Worm (Caenorhabditis elegans) whole organism, L1 larva: Measurements from ENCODE around the gene gmn-1.
A peak's percentile ranks its signal among the peaks of the same experiment; 100 is the strongest.

Source experiments
- C04F5.9 ChIP-seq: sonication (generic microtip); optimal IDR thresholded peaks from 2 replicates; lab custom pipeline; 2016; ENCODE audit warnings: missing genetic modification characterization, missing compliant biosample characterization
- F16B12.6 ChIP-seq: fragments of 150-350 bp; optimal IDR thresholded peaks from 2 replicates; lab custom pipeline; 2014; ENCODE audit warnings: missing biosample characterization, missing genetic modification characterization
- aha-1 ChIP-seq: fragments of 150-350 bp; optimal IDR thresholded peaks from 2 replicates; lab custom pipeline; 2014; ENCODE audit warnings: missing biosample characterization, missing genetic modification characterization
- ama-1 ChIP-seq: fragments of 150-350 bp; optimal IDR thresholded peaks from 2 replicates; lab custom pipeline; 2014
- ceh-63 ChIP-seq: fragments of 200-800 bp; sonication (Bioruptor generic); optimal IDR thresholded peaks from 2 replicates; lab custom pipeline; 2018; ENCODE audit warnings: mild to moderate bottlenecking, missing genetic modification characterization, missing compliant biosample characterization
- ces-1 ChIP-seq: fragments of 150-350 bp; optimal IDR thresholded peaks from 2 replicates; lab custom pipeline; 2014; ENCODE audit warnings: missing biosample characterization, missing genetic modification reagents, missing genetic modification characterization
- dpl-1 ChIP-seq, 3 experiments: fragments of 150-350 bp in 2 of 3; sonication (generic microtip) in 1 of 3; optimal IDR thresholded peaks; 2 replicates each; lab custom pipeline; 2014 to 2017; ENCODE audit warnings: missing biosample characterization in 3 of 3, missing genetic modification characterization in 3 of 3, missing genetic modification reagents in 3 of 3
- efl-1 ChIP-seq, 4 experiments: fragments of 150-350 bp; optimal IDR thresholded peaks in 3 of 4; peaks in 1 of 4; 1 replicate in 1 of 4; 2 replicates in 3 of 4; lab custom pipeline; 2014; ENCODE audit warnings: missing biosample characterization in 2 of 4, missing genetic modification characterization in 2 of 4, missing genetic modification reagents in 2 of 4
- ets-5 ChIP-seq: fragments of 200-800 bp; sonication (Bioruptor generic); IDR thresholded peaks from 2 replicates; pipeline ENCODE4 v1.3.6; 2022; ENCODE audit warnings: missing genetic modification characterization, missing compliant biosample characterization
- fkh-10 ChIP-seq: sonication (generic microtip); optimal IDR thresholded peaks from 2 replicates; lab custom pipeline; 2017; ENCODE audit warnings: missing biosample characterization, missing genetic modification reagents, missing genetic modification characterization
- fkh-4 ChIP-seq: sonication (generic microtip); optimal IDR thresholded peaks from 2 replicates; lab custom pipeline; 2016; ENCODE audit warnings: missing compliant biosample characterization, missing genetic modification characterization, borderline replicate concordance
- grh-1 ChIP-seq: fragments of 200-800 bp; sonication (Bioruptor generic); IDR thresholded peaks from 2 replicates; pipeline ENCODE4 v1.3.6; 2022; ENCODE audit warnings: missing genetic modification reagents, missing genetic modification characterization, missing compliant biosample characterization
- hlh-4 ChIP-seq: sonication (generic microtip); optimal IDR thresholded peaks from 2 replicates; lab custom pipeline; 2016; ENCODE audit warnings: mild to moderate bottlenecking, missing genetic modification characterization, missing compliant biosample characterization
- irx-1 ChIP-seq: sonication (generic microtip); optimal IDR thresholded peaks from 2 replicates; lab custom pipeline; 2016; ENCODE audit warnings: missing genetic modification characterization, missing compliant biosample characterization
- lin-15B ChIP-seq: fragments of 150-350 bp; sonication (generic microtip); optimal IDR thresholded peaks from 3 replicates; lab custom pipeline; 2014; ENCODE audit warnings: missing biosample characterization, missing genetic modification characterization
- nhr-11 ChIP-seq: fragments of 150-350 bp; optimal IDR thresholded peaks from 2 replicates; lab custom pipeline; 2014; ENCODE audit warnings: missing biosample characterization, missing genetic modification characterization
- nhr-12 ChIP-seq: sonication (generic microtip); optimal IDR thresholded peaks from 2 replicates; lab custom pipeline; 2017; ENCODE audit warnings: missing biosample characterization, missing genetic modification characterization
- nhr-19 ChIP-seq: fragments of 200-800 bp; sonication (Bioruptor generic); conservative IDR thresholded peaks from 2 replicates; pipeline ENCODE4 v1.3.6; 2022; ENCODE audit warnings: missing genetic modification characterization, missing compliant biosample characterization
- nhr-47 ChIP-seq: sonication (generic microtip); optimal IDR thresholded peaks from 2 replicates; lab custom pipeline; 2016; ENCODE audit warnings: mild to moderate bottlenecking, missing genetic modification characterization, moderate library complexity, missing compliant biosample characterization
- nhr-77 ChIP-seq: fragments of 150-350 bp; optimal IDR thresholded peaks from 2 replicates; lab custom pipeline; 2014; ENCODE audit warnings: missing biosample characterization, missing genetic modification characterization
- nhr-84 ChIP-seq: sonication (generic microtip); optimal IDR thresholded peaks from 2 replicates; lab custom pipeline; 2017; ENCODE audit warnings: missing biosample characterization, missing genetic modification characterization
- pqm-1 ChIP-seq: sonication (generic microtip); optimal IDR thresholded peaks from 3 replicates; lab custom pipeline; 2017; ENCODE audit warnings: missing biosample characterization, missing genetic modification characterization
- rnt-1 ChIP-seq: sonication (generic microtip); optimal IDR thresholded peaks from 2 replicates; lab custom pipeline; 2016; ENCODE audit warnings: mild to moderate bottlenecking, missing genetic modification characterization, moderate library complexity, missing compliant biosample characterization
- snpc-4 ChIP-seq: fragments of 150-350 bp; optimal IDR thresholded peaks from 2 replicates; lab custom pipeline; 2014; ENCODE audit warnings: missing biosample characterization, missing genetic modification characterization
- snu-23 ChIP-seq: sonication (generic microtip); optimal IDR thresholded peaks from 2 replicates; lab custom pipeline; 2016; ENCODE audit warnings: missing genetic modification characterization, missing compliant biosample characterization
- sox-4 ChIP-seq: sonication (generic microtip); optimal IDR thresholded peaks from 2 replicates; lab custom pipeline; 2016; ENCODE audit warnings: missing genetic modification characterization, missing compliant biosample characterization
- sptf-1 ChIP-seq: fragments of 150-350 bp; optimal IDR thresholded peaks from 2 replicates; lab custom pipeline; 2014; ENCODE audit warnings: missing biosample characterization, missing genetic modification characterization
- sup-37 ChIP-seq: fragments of 200-800 bp; sonication (Bioruptor generic); optimal IDR thresholded peaks from 2 replicates; lab custom pipeline; 2018; ENCODE audit warnings: mild to moderate bottlenecking, missing genetic modification characterization, missing compliant biosample characterization
- swsn-7 ChIP-seq: sonication (generic microtip); optimal IDR thresholded peaks from 2 replicates; lab custom pipeline; 2016; ENCODE audit warnings: missing genetic modification characterization, missing compliant biosample characterization
- tbx-2 ChIP-seq: sonication (generic microtip); optimal IDR thresholded peaks from 2 replicates; lab custom pipeline; 2016; ENCODE audit warnings: missing genetic modification characterization, missing compliant biosample characterization
- unc-130 ChIP-seq: fragments of 150-350 bp; optimal IDR thresholded peaks from 2 replicates; lab custom pipeline; 2017; ENCODE audit warnings: missing biosample characterization, missing genetic modification characterization, inconsistent platforms
- unc-98 ChIP-seq: fragments of 200-800 bp; sonication (Bioruptor generic); IDR thresholded peaks from 2 replicates; pipeline ENCODE4 v1.3.6; 2022; ENCODE audit warnings: missing genetic modification characterization, missing compliant biosample characterization
- vab-15 ChIP-seq: sonication (generic microtip); optimal IDR thresholded peaks from 2 replicates; lab custom pipeline; 2017; ENCODE audit warnings: missing genotype, mild to moderate bottlenecking, missing genetic modification characterization, missing compliant biosample characterization
- zag-1 ChIP-seq: fragments of 150-350 bp; optimal IDR thresholded peaks from 2 replicates; lab custom pipeline; 2014; ENCODE audit warnings: missing biosample characterization, missing genetic modification characterization

Gene gmn-1

DNA sequence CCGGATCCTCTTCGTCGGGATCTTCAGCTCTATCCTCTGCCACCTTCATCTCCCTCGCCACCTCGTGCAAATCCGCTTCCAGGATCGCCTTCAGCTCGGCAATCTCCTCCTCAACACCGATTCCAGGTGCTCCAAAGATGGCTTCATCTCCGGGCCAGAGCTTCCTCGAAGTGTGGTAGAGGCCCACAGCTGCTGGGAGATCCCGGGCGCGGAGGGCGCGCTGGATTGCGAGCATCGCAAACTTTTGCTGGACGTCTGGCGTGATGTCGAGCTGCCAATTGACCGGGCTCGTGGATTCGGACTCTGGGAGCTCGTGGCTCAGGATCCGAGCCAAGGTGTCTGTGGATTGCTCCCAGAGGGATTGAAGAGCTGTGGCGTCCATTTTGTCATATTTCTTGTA is 20.4 kb upstream of the gmn-1 start:
- TF ChIP-seq nhr-84 (no peak), sptf-1 (tag; lab: Kevin White, UChicago) (no peak), snpc-4 (tag; lab: Kevin White, UChicago) (no peak), hlh-4 (tag; lab: Kevin White, UChicago) (no peak), lin-15B (tag; lab: Kevin White, UChicago) (no peak), ama-1 (no peak), unc-130 (no peak), efl-1 (optimal IDR thresholded peaks at IDR 0.05; lab: Kevin White, UChicago) (no peak), efl-1 (GFP tag; optimal IDR thresholded peaks at IDR 0.05 in 1 of 2; lab: Kevin White, UChicago) (no peak), ceh-63 (GFP tag; lab: Kevin White, UChicago) (no peak), zag-1 (tag; lab: Kevin White, UChicago) (no peak), nhr-12 (tag; lab: Kevin White, UChicago) (no peak)
- TF ChIP-seq, all 84 proteins: peak for 0

DNA sequence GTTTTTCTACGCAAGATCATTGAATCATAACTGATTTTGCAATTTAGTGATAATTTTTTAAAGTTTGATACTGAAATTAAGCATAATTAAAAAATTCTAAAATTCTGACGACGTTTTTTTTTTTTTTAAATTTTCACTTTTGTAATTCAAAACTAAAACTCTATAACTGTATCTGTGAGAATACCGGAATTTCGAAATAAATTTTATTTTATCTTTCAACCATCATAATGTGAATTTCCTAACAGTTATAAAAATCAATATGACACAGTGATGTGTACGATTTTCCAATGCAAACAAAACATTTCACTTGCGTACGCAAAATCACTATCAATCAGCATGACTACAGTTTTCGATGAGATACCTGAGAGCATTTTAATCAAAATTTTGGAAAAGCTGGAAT is 10.8 kb upstream of the gmn-1 start, which contains the start of the genes grl-15 and fbxa-89:
Gene grl-15 (minus strand): TSS at position 101 of the 400 bp plus-strand sequence.
Gene fbxa-89 (plus strand): TSS at position 271 of the 400 bp plus-strand sequence.
- no peak for TF ChIP-seq swsn-7 (tag; lab: Kevin White, UChicago)

DNA sequence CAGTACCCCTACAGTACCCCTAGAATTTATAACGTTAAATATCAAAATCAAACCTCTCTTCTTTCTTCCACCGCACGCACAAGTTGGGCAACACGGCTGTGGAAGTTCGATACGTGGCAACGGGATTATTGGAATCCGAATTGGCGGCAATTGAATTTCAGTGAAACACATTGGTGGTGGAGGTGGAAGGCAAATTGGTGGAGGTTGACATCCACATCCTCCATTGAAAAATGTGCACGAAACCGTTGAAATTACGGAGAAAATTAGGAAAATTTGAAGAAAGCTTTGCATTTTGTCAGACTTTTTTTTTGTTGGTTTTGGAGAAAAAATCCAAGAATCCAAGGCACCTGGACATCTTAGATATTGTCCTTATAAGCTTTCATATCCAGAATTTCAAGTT is 10.2 kb upstream of the gmn-1 start:
- no peak for TF ChIP-seq nhr-77 (tag; lab: Kevin White, UChicago)
- no peak for TF ChIP-seq rnt-1 (tag; lab: Kevin White, UChicago)
- TF ChIP-seq fkh-4 (tag; lab: Kevin White, UChicago), result no peak
- TF ChIP-seq sox-4 (tag; lab: Kevin White, UChicago), result no peak
- no peak for TF ChIP-seq efl-1 (optimal IDR thresholded peaks at IDR 0.05; lab: Kevin White, UChicago)
- no peak for TF ChIP-seq efl-1 (GFP tag; optimal IDR thresholded peaks at IDR 0.05 in 1 of 2; lab: Kevin White, UChicago)
- TF ChIP-seq ces-1 (GFP tag; lab: Kevin White, UChicago), result no peak
- no peak for TF ChIP-seq sup-37 (GFP tag; lab: Kevin White, UChicago)
- no peak for TF ChIP-seq fkh-10 (GFP tag; lab: Kevin White, UChicago)
- TF ChIP-seq F16B12.6 (tag; lab: Kevin White, UChicago), result no peak
- no peak for TF ChIP-seq snu-23 (GFP tag; lab: Kevin White, UChicago)
- no peak for TF ChIP-seq vab-15 (tag; lab: Kevin White, UChicago)
- TF ChIP-seq ets-5 (GFP tag; lab: Robert Waterston, UW), result no peak
- TF ChIP-seq C04F5.9 (tag; lab: Kevin White, UChicago), result no peak
- no peak for TF ChIP-seq unc-98 (GFP tag; lab: Robert Waterston, UW)
- TF ChIP-seq tbx-2 (tag; lab: Kevin White, UChicago), result no peak
- no peak for TF ChIP-seq dpl-1 (GFP tag; optimal IDR thresholded peaks at IDR 0.05; lab: Kevin White, UChicago)
- TF ChIP-seq nhr-19 (GFP tag; lab: Robert Waterston, UW), result no peak
- TF ChIP-seq zag-1 (tag; lab: Kevin White, UChicago), result no peak
- TF ChIP-seq nhr-11 (tag; lab: Kevin White, UChicago), result no peak

DNA sequence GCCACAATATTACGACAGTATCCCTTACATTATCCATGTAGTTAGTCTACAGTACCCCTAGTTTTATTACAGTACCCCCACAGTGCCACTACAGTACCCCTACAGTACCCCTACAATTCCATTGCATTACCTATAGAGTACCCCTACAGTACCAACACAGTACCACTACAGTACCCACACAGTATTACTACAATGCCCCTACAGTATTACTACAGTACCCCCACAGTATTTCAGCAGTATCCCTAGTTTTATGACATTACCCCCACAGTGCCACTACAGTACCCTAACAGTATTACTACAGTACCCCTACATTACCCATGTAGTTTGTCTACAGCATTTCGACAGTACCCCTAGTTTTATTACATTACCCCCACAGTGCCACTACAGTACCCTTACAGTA is 8.4 kb upstream of the gmn-1 start:
- TF ChIP-seq efl-1 (optimal IDR thresholded peaks at IDR 0.05; lab: Kevin White, UChicago), result no peak
- TF ChIP-seq efl-1 (GFP tag; optimal IDR thresholded peaks at IDR 0.05 in 1 of 2; lab: Kevin White, UChicago), result peak in 1 of 2 experiments; percentile 84
- no peak for TF ChIP-seq C04F5.9 (tag; lab: Kevin White, UChicago)

- no peak for TF ChIP-seq irx-1 (tag; lab: Kevin White, UChicago)
- no peak for TF ChIP-seq aha-1 (tag; lab: Kevin White, UChicago)
- TF ChIP-seq ama-1, result no peak
- TF ChIP-seq grh-1 (GFP tag; lab: Robert Waterston, UW), result no peak
- no peak for TF ChIP-seq nhr-47 (tag; lab: Kevin White, UChicago)
- no peak for TF ChIP-seq pqm-1 (tag; lab: Kevin White, UChicago)
Observed at ce11 chrIII:12231539-12231938, 6.4 kb upstream of the gmn-1 start.
